Worm (Caenorhabditis elegans) whole organism, early embryonic: ENCODE measurements around the gene C01G10.18.

Experiments used
- ets-7 ChIP-seq: sonication (generic microtip); optimal IDR thresholded peaks from 2 replicates; lab custom pipeline; 2016; ENCODE audit warnings: missing genotype, missing genetic modification characterization, missing compliant biosample characterization
- hmbx-1 ChIP-seq: sonication (generic microtip); optimal IDR thresholded peaks from 2 replicates; lab custom pipeline; 2016; ENCODE audit warnings: mild to moderate bottlenecking, missing genetic modification characterization, missing compliant biosample characterization
- hmg-4 ChIP-seq: fragments of 200-800 bp; sonication (Bioruptor generic); optimal IDR thresholded peaks from 2 replicates; lab custom pipeline; 2018; ENCODE audit warnings: mild to moderate bottlenecking, missing genetic modification characterization, missing compliant biosample characterization
- sea-1 ChIP-seq: fragments of 200-800 bp; sonication (Bioruptor generic); conservative IDR thresholded peaks from 2 replicates; pipeline ENCODE4 v1.3.6; 2022; ENCODE audit warnings: missing genetic modification characterization, missing compliant biosample characterization
- tbx-37 ChIP-seq: fragments of 200-800 bp; sonication (Bioruptor generic); conservative IDR thresholded peaks from 2 replicates; pipeline ENCODE4 v1.3.6; 2022; ENCODE audit warnings: missing genetic modification reagents, missing genetic modification characterization, missing compliant biosample characterization
- tra-4 ChIP-seq: sonication (generic microtip); optimal IDR thresholded peaks from 2 replicates; lab custom pipeline; 2017; ENCODE audit warnings: missing genetic modification characterization, missing compliant biosample characterization

DNA sequence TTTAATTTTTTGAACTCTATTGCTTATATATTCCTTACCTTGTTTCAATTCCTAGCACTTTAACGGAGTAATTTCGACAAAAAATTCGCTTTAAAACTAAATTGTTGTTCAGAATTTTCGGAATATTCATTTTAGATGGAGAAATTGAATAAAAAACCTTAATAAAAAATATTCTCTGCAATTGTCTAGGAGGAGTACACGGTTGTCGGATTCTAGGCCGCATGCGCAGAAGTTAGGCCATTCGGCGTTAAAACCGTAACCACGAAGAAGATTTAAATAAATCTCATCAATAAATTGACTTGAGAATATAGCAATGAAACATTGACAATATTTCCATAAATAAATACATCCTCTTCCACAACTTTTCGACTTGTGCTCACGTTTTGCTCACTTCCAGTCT is 6.2 kb downstream of the C01G10.18 start, which contains the start of the genes C01G10.10 and C01G10.9:
- TF ChIP-seq hmg-4: no peak
- TF ChIP-seq sea-1 (GFP tag; lab: Robert Waterston, UW): no peak
- TF ChIP-seq ets-7 (tag; lab: Kevin White, UChicago): no peak
- TF ChIP-seq tra-4 (tag; lab: Kevin White, UChicago): peak; percentile 4
- TF ChIP-seq hmbx-1: no peak
- peak; percentile 60 for TF ChIP-seq tbx-37 (GFP tag; lab: Robert Waterston, UW)
